Worm (Caenorhabditis elegans) whole organism, L2 larva: ENCODE measurements around the gene C52E2.3.
A peak's percentile ranks its signal among the peaks of the same experiment; 100 is the strongest.

ENCODE experiments used
- C34F6.9 ChIP-seq: fragments of 150-350 bp; optimal IDR thresholded peaks from 2 replicates; lab custom pipeline; 2014; ENCODE audit warnings: missing biosample characterization, missing genetic modification characterization
- F13H6.1 ChIP-seq: sonication (generic microtip); optimal IDR thresholded peaks from 2 replicates; lab custom pipeline; 2016; ENCODE audit warnings: missing genetic modification characterization, missing compliant biosample characterization
- Y55F3AM.14 ChIP-seq: fragments of 200-800 bp; sonication (Bioruptor generic); optimal IDR thresholded peaks from 2 replicates; lab custom pipeline; 2018; ENCODE audit warnings: mild to moderate bottlenecking, missing genetic modification characterization, missing compliant biosample characterization
- alr-1 ChIP-seq: fragments of 150-350 bp; optimal IDR thresholded peaks from 2 replicates; lab custom pipeline; 2014; ENCODE audit warnings: missing biosample characterization, missing genetic modification characterization
- aly-2 ChIP-seq: fragments of 150-350 bp; optimal IDR thresholded peaks from 2 replicates; lab custom pipeline; 2014; ENCODE audit warnings: missing biosample characterization, missing genetic modification characterization
- ama-1 ChIP-seq: fragments of 150-350 bp; optimal IDR thresholded peaks from 2 replicates; lab custom pipeline; 2018; ENCODE audit warnings: inconsistent platforms
- crh-2 ChIP-seq: sonication (generic microtip); optimal IDR thresholded peaks from 2 replicates; lab custom pipeline; 2017; ENCODE audit warnings: missing biosample characterization, missing genetic modification characterization
- dmd-4 ChIP-seq: sonication (generic microtip); optimal IDR thresholded peaks from 2 replicates; lab custom pipeline; 2017; ENCODE audit warnings: missing biosample characterization, missing genetic modification characterization
- egl-27 ChIP-seq: sonication (generic microtip); optimal IDR thresholded peaks from 3 replicates; lab custom pipeline; 2017; ENCODE audit warnings: missing biosample characterization, missing genetic modification reagents, missing genetic modification characterization
- elt-1 ChIP-seq: fragments of 150-350 bp; optimal IDR thresholded peaks from 2 replicates; lab custom pipeline; 2014; ENCODE audit warnings: missing biosample characterization, missing genetic modification characterization
- elt-3 ChIP-seq: sonication (generic microtip); optimal IDR thresholded peaks from 2 replicates; lab custom pipeline; 2017; ENCODE audit warnings: missing biosample characterization, missing genetic modification characterization
- fos-1 ChIP-seq: fragments of 150-350 bp; optimal IDR thresholded peaks from 2 replicates; lab custom pipeline; 2014; ENCODE audit warnings: missing biosample characterization, missing genetic modification characterization
- gmeb-1 ChIP-seq: fragments of 150-350 bp; optimal IDR thresholded peaks from 2 replicates; lab custom pipeline; 2014; ENCODE audit warnings: missing biosample characterization, missing genetic modification characterization
- lin-39 ChIP-seq: fragments of 150-350 bp; optimal IDR thresholded peaks from 2 replicates; lab custom pipeline; 2014; ENCODE audit warnings: missing biosample characterization, missing genetic modification reagents, missing genetic modification characterization
- lsy-2 ChIP-seq, 2 experiments: fragments of 150-350 bp in 1 of 2; sonication (generic microtip) in 1 of 2; optimal IDR thresholded peaks; 2 replicates each; lab custom pipeline; 2014 to 2017; ENCODE audit warnings: missing biosample characterization in 2 of 2, missing genetic modification characterization in 2 of 2
- mab-5 ChIP-seq: fragments of 150-350 bp; optimal IDR thresholded peaks from 2 replicates; lab custom pipeline; 2014; ENCODE audit warnings: missing biosample characterization, missing genetic modification characterization
- mbf-1 ChIP-seq: sonication (generic microtip); optimal IDR thresholded peaks from 2 replicates; lab custom pipeline; 2017; ENCODE audit warnings: missing biosample characterization, missing genetic modification characterization
- mdl-1 ChIP-seq, 2 experiments: fragments of 150-350 bp in 1 of 2; sonication (generic microtip) in 1 of 2; optimal IDR thresholded peaks; 2 replicates each; lab custom pipeline; 2017; ENCODE audit warnings: missing biosample characterization in 2 of 2, missing genetic modification characterization in 2 of 2
- nhr-10 ChIP-seq: sonication (generic microtip); optimal IDR thresholded peaks from 2 replicates; lab custom pipeline; 2017; ENCODE audit warnings: missing biosample characterization, missing genetic modification characterization
- nhr-11 ChIP-seq: fragments of 150-350 bp; optimal IDR thresholded peaks from 2 replicates; lab custom pipeline; 2014; ENCODE audit warnings: missing biosample characterization, missing genetic modification characterization
- nhr-12 ChIP-seq: fragments of 150-350 bp; optimal IDR thresholded peaks from 2 replicates; lab custom pipeline; 2014; ENCODE audit warnings: missing biosample characterization, missing genetic modification characterization
- nhr-129 ChIP-seq: fragments of 150-350 bp; optimal IDR thresholded peaks from 2 replicates; lab custom pipeline; 2014; ENCODE audit warnings: missing biosample characterization, missing genetic modification characterization
- nhr-21 ChIP-seq: fragments of 150-350 bp; optimal IDR thresholded peaks from 2 replicates; lab custom pipeline; 2014; ENCODE audit warnings: missing biosample characterization, missing genetic modification characterization
- nhr-23 ChIP-seq: fragments of 150-350 bp; optimal IDR thresholded peaks from 2 replicates; lab custom pipeline; 2014; ENCODE audit warnings: missing biosample characterization, missing genetic modification reagents, missing genetic modification characterization
- nhr-237 ChIP-seq: fragments of 150-350 bp; optimal IDR thresholded peaks from 2 replicates; lab custom pipeline; 2014; ENCODE audit warnings: missing biosample characterization, missing genetic modification characterization
- nhr-6 ChIP-seq: fragments of 150-350 bp; optimal IDR thresholded peaks from 2 replicates; lab custom pipeline; 2014; ENCODE audit warnings: missing biosample characterization, missing genetic modification characterization
- nhr-77 ChIP-seq: fragments of 150-350 bp; optimal IDR thresholded peaks from 2 replicates; lab custom pipeline; 2014; ENCODE audit warnings: missing biosample characterization, missing genetic modification characterization
- sem-4 ChIP-seq: fragments of 150-350 bp; optimal IDR thresholded peaks from 2 replicates; lab custom pipeline; 2014; ENCODE audit warnings: missing biosample characterization, missing genetic modification reagents, missing genetic modification characterization
- sma-3 ChIP-seq: sonication (generic microtip); optimal IDR thresholded peaks from 2 replicates; lab custom pipeline; 2016; ENCODE audit warnings: missing genetic modification reagents, missing genetic modification characterization, missing compliant biosample characterization
- sma-9 ChIP-seq, 2 experiments: fragments of 150-350 bp in 1 of 2; sonication (generic microtip) in 1 of 2; optimal IDR thresholded peaks; 2 replicates each; lab custom pipeline; 2014 to 2016; ENCODE audit warnings: missing genetic modification characterization in 2 of 2, mild to moderate bottlenecking in 1 of 2, missing biosample characterization in 1 of 2, missing compliant biosample characterization in 1 of 2, missing genetic modification reagents in 1 of 2, moderate library complexity in 1 of 2
- unc-39 ChIP-seq: fragments of 150-350 bp; optimal IDR thresholded peaks from 2 replicates; lab custom pipeline; 2014; ENCODE audit warnings: missing biosample characterization, missing genetic modification characterization
- unc-55 ChIP-seq: fragments of 150-350 bp; sonication (generic microtip); optimal IDR thresholded peaks from 3 replicates; lab custom pipeline; 2014; ENCODE audit warnings: missing biosample characterization, missing genetic modification reagents, missing genetic modification characterization
- unc-62 ChIP-seq: fragments of 150-350 bp; optimal IDR thresholded peaks from 2 replicates; lab custom pipeline; 2014; ENCODE audit warnings: missing biosample characterization, missing genetic modification reagents, missing genetic modification characterization
- zag-1 ChIP-seq: fragments of 150-350 bp; optimal IDR thresholded peaks from 2 replicates; lab custom pipeline; 2014; ENCODE audit warnings: missing biosample characterization, missing genetic modification characterization
- ztf-1 ChIP-seq: fragments of 200-800 bp; sonication (Bioruptor generic); conservative IDR thresholded peaks from 2 replicates; pipeline ENCODE4 v1.3.6; 2022; ENCODE audit warnings: missing genetic modification characterization, missing compliant biosample characterization
- ztf-11 ChIP-seq: sonication (generic microtip); optimal IDR thresholded peaks from 2 replicates; lab custom pipeline; 2017; ENCODE audit warnings: missing biosample characterization, missing genetic modification characterization
- ztf-4 ChIP-seq: fragments of 150-350 bp; optimal IDR thresholded peaks from 2 replicates; lab custom pipeline; 2014; ENCODE audit warnings: missing biosample characterization, missing genetic modification characterization

Gene C52E2.3

ce11 chrII:1850840-1851294 lies at the start of gene C52E2.3:
Gene C52E2.3, plus strand, starts transcription at chrII:1851244.
- TF ChIP-seq mbf-1 (no peak), nhr-237 (tag; lab: Kevin White, UChicago) (no peak), nhr-77 (tag; lab: Kevin White, UChicago) (no peak), C34F6.9 (no peak), nhr-129 (no peak), nhr-11 (tag; lab: Kevin White, UChicago) (no peak), ama-1 (no peak), ztf-4 (tag; lab: Kevin White, UChicago) (no peak), nhr-21 (tag; lab: Kevin White, UChicago) (no peak), alr-1 (tag; lab: Kevin White, UChicago) (no peak), dmd-4 (tag; lab: Kevin White, UChicago) (no peak)

- TF ChIP-seq aly-2 (no peak), nhr-12 (tag; lab: Kevin White, UChicago) (no peak), elt-3 (no peak), sem-4 (tag; lab: Kevin White, UChicago) (no peak), mbf-1 (no peak), mdl-1 (tag; optimal IDR thresholded peaks at IDR 0.05; lab: Kevin White, UChicago) (no peak), sma-3 (GFP tag; lab: Kevin White, UChicago) (no peak)
These were observed 44.7 kb upstream of the C52E2.3 start, which contains the start of gene C08F1.12 for ce11 chrII:1806358-1806757. Gene C08F1.12, minus strand, starts transcription at chrII:1806458.

ce11 chrII:1808217-1808616 lies 42.8 kb upstream of the C52E2.3 start, which contains the start of gene C08F1.8:
Gene C08F1.8, minus strand, starts transcription at chrII:1808317.
- TF ChIP-seq unc-55: peak; percentile 8
- no peak for TF ChIP-seq zag-1 (tag; lab: Kevin White, UChicago)

- TF ChIP-seq elt-3 (no peak), crh-2 (tag; lab: Kevin White, UChicago) (no peak), unc-62 (GFP tag; lab: Kevin White, UChicago) (no peak), gmeb-1 (no peak), zag-1 (tag; lab: Kevin White, UChicago) (no peak), nhr-6 (tag; lab: Kevin White, UChicago) (no peak), alr-1 (tag; lab: Kevin White, UChicago) (no peak), nhr-12 (tag; lab: Kevin White, UChicago) (no peak), lin-39 (tag; lab: Kevin White, UChicago) (no peak), sem-4 (tag; lab: Kevin White, UChicago) (no peak)
These were observed 35.0 kb upstream of the C52E2.3 start for ce11 chrII:1816053-1816452.

ce11 chrII:1818300-1818699 lies 32.7 kb upstream of the C52E2.3 start, which contains the start of gene fbxb-10:
Gene fbxb-10, minus strand, starts transcription at chrII:1818400.
- TF ChIP-seq ztf-11 (tag; lab: Kevin White, UChicago): no peak
- TF ChIP-seq nhr-23 (tag; lab: Kevin White, UChicago): no peak
- TF ChIP-seq nhr-77 (tag; lab: Kevin White, UChicago): no peak
- no peak for TF ChIP-seq unc-39 (tag; lab: Kevin White, UChicago)
- no peak for TF ChIP-seq mab-5 (tag; lab: Kevin White, UChicago)
- TF ChIP-seq nhr-129: no peak
- TF ChIP-seq elt-1 (tag; lab: Kevin White, UChicago): no peak
- no peak for TF ChIP-seq gmeb-1
- TF ChIP-seq Y55F3AM.14 (GFP tag; lab: Kevin White, UChicago): no peak
- no peak for TF ChIP-seq aly-2
- no peak for TF ChIP-seq ama-1
- TF ChIP-seq nhr-6 (tag; lab: Kevin White, UChicago): no peak
- TF ChIP-seq unc-55: no peak
- TF ChIP-seq F13H6.1 (tag; lab: Kevin White, UChicago): no peak
- TF ChIP-seq nhr-12 (tag; lab: Kevin White, UChicago): no peak
- TF ChIP-seq unc-62 (GFP tag; lab: Kevin White, UChicago): no peak

- TF ChIP-seq egl-27 (tag; lab: Kevin White, UChicago) (peak; percentile 45), ztf-4 (tag; lab: Kevin White, UChicago) (no peak), crh-2 (tag; lab: Kevin White, UChicago) (peak; percentile 75), sma-9 (GFP tag; optimal IDR thresholded peaks at IDR 0.05; lab: Kevin White, UChicago) (peak; percentile 82), sma-9 (tag; optimal IDR thresholded peaks at IDR 0.05; lab: Kevin White, UChicago) (no peak), fos-1 (peak; percentile 97), dmd-4 (tag; lab: Kevin White, UChicago) (no peak), unc-55 (peak; percentile 71), nhr-129 (peak; percentile 100), gmeb-1 (peak; percentile 75), F13H6.1 (tag; lab: Kevin White, UChicago) (peak; percentile 44), nhr-11 (tag; lab: Kevin White, UChicago) (no peak), nhr-237 (tag; lab: Kevin White, UChicago) (no peak), nhr-21 (tag; lab: Kevin White, UChicago) (peak; percentile 29), lsy-2 (tag; optimal IDR thresholded peaks at IDR 0.05; lab: Kevin White, UChicago) (peak; percentile 46 to 75), C34F6.9 (peak; percentile 87), ztf-1 (GFP tag; lab: Robert Waterston, UW) (no peak), nhr-10 (tag; lab: Kevin White, UChicago) (no peak)
These were observed 31.0 kb upstream of the C52E2.3 start, which contains the start of gene fbxc-19 for ce11 chrII:1819944-1820570. Gene fbxc-19, plus strand, starts transcription at chrII:1820479.
